Fruit fly (Drosophila melanogaster) whole organism, pupa: ENCODE data around the gene CG31195.
A peak's percentile ranks its signal among the peaks of the same experiment; 100 is the strongest.

ENCODE experiments used
- CG10348 ChIP-seq: fragments of 200-800 bp; sonication (Bioruptor generic); IDR thresholded peaks from 2 replicates; pipeline ENCODE4 v1.3.6; 2022; ENCODE audit warnings: missing biosample characterization, missing genetic modification characterization
- CG12605 ChIP-seq: fragments of 200-800 bp; sonication (Bioruptor generic); IDR thresholded peaks from 2 replicates; pipeline ENCODE4 v1.3.6; 2022; ENCODE audit warnings: missing biosample characterization, missing genetic modification characterization
- CG13204 ChIP-seq: fragments of 200-800 bp; sonication (Bioruptor generic); optimal IDR thresholded peaks from 2 replicates; lab custom pipeline; 2018; ENCODE audit warnings: missing biosample characterization, mild to moderate bottlenecking, missing genetic modification characterization, moderate library complexity
- CG14655 ChIP-seq: fragments of 200-800 bp; sonication (Bioruptor generic); optimal IDR thresholded peaks from 3 replicates; lab custom pipeline; 2017; ENCODE audit warnings: mild to moderate bottlenecking, missing biosample characterization, missing genetic modification reagents, missing genetic modification characterization
- CG15710 ChIP-seq: fragments of 200-800 bp; sonication (Bioruptor generic); optimal IDR thresholded peaks from 2 replicates; lab custom pipeline; 2018; ENCODE audit warnings: missing biosample characterization, mild to moderate bottlenecking, missing genetic modification characterization, moderate library complexity
- CG17806 ChIP-seq: fragments of 200-800 bp; sonication (Bioruptor generic); optimal IDR thresholded peaks from 2 replicates; lab custom pipeline; 2018; ENCODE audit warnings: missing biosample characterization, mild to moderate bottlenecking, missing genetic modification characterization, moderate library complexity
- CG32121 ChIP-seq: fragments of 200-800 bp; sonication (Bioruptor generic); IDR thresholded peaks from 2 replicates; pipeline ENCODE4 v1.3.6; 2022; ENCODE audit warnings: missing biosample characterization, missing genetic modification characterization
- CG34367 ChIP-seq: fragments of 200-800 bp; sonication (Bioruptor generic); optimal IDR thresholded peaks from 2 replicates; lab custom pipeline; 2018; ENCODE audit warnings: missing biosample characterization, mild to moderate bottlenecking, missing genetic modification characterization
- CG4496 ChIP-seq: fragments of 200-800 bp; sonication (Bioruptor generic); IDR thresholded peaks from 3 replicates; pipeline ENCODE4 v1.3.6; 2022; ENCODE audit warnings: missing biosample characterization, missing genetic modification characterization
- CG8159 ChIP-seq: fragments of 200-800 bp; sonication (Bioruptor generic); optimal IDR thresholded peaks from 3 replicates; lab custom pipeline; 2018; ENCODE audit warnings: missing biosample characterization, mild to moderate bottlenecking, missing genetic modification characterization, moderate library complexity
- CG8301 ChIP-seq: fragments of 200-800 bp; sonication (Bioruptor generic); optimal IDR thresholded peaks from 2 replicates; lab custom pipeline; 2018; ENCODE audit warnings: missing biosample characterization, mild to moderate bottlenecking, missing genetic modification characterization
- CG9948 ChIP-seq: fragments of 200-800 bp; sonication (Bioruptor generic); optimal IDR thresholded peaks from 2 replicates; lab custom pipeline; 2018; ENCODE audit warnings: missing biosample characterization, mild to moderate bottlenecking, missing genetic modification characterization, moderate library complexity
- D1 ChIP-seq: fragments of 200-800 bp; sonication (Bioruptor generic); optimal IDR thresholded peaks from 2 replicates; lab custom pipeline; 2018; ENCODE audit warnings: missing biosample characterization, mild to moderate bottlenecking, missing genetic modification characterization, moderate library complexity
- EcR ChIP-seq: fragments of 200-800 bp; sonication (Bioruptor generic); optimal IDR thresholded peaks from 3 replicates; lab custom pipeline; 2019; ENCODE audit warnings: missing biosample characterization, missing genetic modification characterization, mild to moderate bottlenecking, moderate library complexity, missing genetic modification reagents
- Ets98B ChIP-seq: fragments of 200-800 bp; sonication (Bioruptor generic); IDR thresholded peaks from 2 replicates; pipeline ENCODE4 v1.3.6; 2022; ENCODE audit warnings: missing biosample characterization, missing genetic modification characterization
- Pif1A ChIP-seq: fragments of 200-800 bp; sonication (Bioruptor generic); optimal IDR thresholded peaks from 3 replicates; lab custom pipeline; 2016; ENCODE audit warnings: missing biosample characterization, missing genetic modification characterization
- Pif1B ChIP-seq: fragments of 200-800 bp; sonication (Bioruptor generic); optimal IDR thresholded peaks from 3 replicates; lab custom pipeline; 2016; ENCODE audit warnings: missing biosample characterization, missing genetic modification characterization
- Snoo ChIP-seq: fragments of 200-800 bp; sonication (Bioruptor generic); optimal IDR thresholded peaks from 3 replicates; lab custom pipeline; 2017; ENCODE audit warnings: missing biosample characterization, mild to moderate bottlenecking, missing genetic modification characterization, inconsistent platforms
- fd96Ca ChIP-seq: fragments of 200-800 bp; sonication (Bioruptor generic); IDR thresholded peaks from 3 replicates; pipeline ENCODE4 v1.3.6; 2022; ENCODE audit warnings: missing biosample characterization, missing genetic modification characterization
- gl ChIP-seq: fragments of 200-800 bp; sonication (Bioruptor generic); optimal IDR thresholded peaks from 2 replicates; lab custom pipeline; 2018; ENCODE audit warnings: missing biosample characterization, mild to moderate bottlenecking, missing genetic modification characterization
- rn ChIP-seq: fragments of 200-800 bp; sonication (Bioruptor generic); IDR thresholded peaks from 2 replicates; pipeline ENCODE4 v1.3.6; 2022; ENCODE audit warnings: missing biosample characterization, missing genetic modification characterization

The CG31195 gene

dm6 chr3R:20772543-20772942, 10.4 kb upstream of the CG31195 start, which contains the start of gene Takl1:
Takl1 (minus strand) TSS chr3R:20772601.
- TF ChIP-seq CG12605 (GFP tag; lab: Robert Waterston, UW) (no peak), Pif1A (GFP tag; lab: Kevin White, UChicago) (no peak), D1 (tag; lab: Kevin White, UChicago) (no peak), CG32121 (no peak), rn (GFP tag; lab: Robert Waterston, UW) (no peak), CG15710 (tag; lab: Kevin White, UChicago) (no peak), CG4496 (GFP tag; lab: Robert Waterston, UW) (no peak), EcR (GFP tag; lab: Kevin White, UChicago) (no peak), CG13204 (GFP tag; lab: Kevin White, UChicago) (no peak), CG10348 (GFP tag; lab: Robert Waterston, UW) (no peak), CG9948 (tag; lab: Kevin White, UChicago) (no peak), Snoo (tag; lab: Kevin White, UChicago) (no peak), CG34367 (tag; lab: Kevin White, UChicago) (no peak), CG8159 (tag; lab: Kevin White, UChicago) (no peak), CG8301 (tag; lab: Kevin White, UChicago) (no peak), Pif1B (no peak), fd96Ca (GFP tag; lab: Robert Waterston, UW) (no peak), Ets98B (no peak)
- TF ChIP-seq, all 21 proteins: peak for 0

DNA sequence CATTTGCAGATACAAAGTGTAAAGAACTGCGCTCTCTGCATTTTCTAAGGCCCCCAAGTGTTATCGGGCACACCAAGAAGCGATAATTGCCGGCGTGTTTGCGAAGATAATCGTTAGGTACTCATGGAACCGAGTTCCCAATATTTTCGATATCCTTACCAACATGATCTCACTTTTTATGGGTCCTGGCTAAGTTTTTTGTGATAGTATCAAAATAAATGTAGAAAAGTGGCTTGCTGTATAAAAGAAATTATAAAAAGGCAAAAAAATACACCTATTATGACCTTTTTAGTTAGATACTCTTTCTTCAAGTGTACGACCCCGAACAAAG, 4.0 kb upstream of the CG31195 start:
- no peak for TF ChIP-seq CG4496 (GFP tag; lab: Robert Waterston, UW)
- no peak for TF ChIP-seq Pif1A (GFP tag; lab: Kevin White, UChicago)
- no peak for TF ChIP-seq D1 (tag; lab: Kevin White, UChicago)
- TF ChIP-seq CG12605 (GFP tag; lab: Robert Waterston, UW), result no peak

DNA sequence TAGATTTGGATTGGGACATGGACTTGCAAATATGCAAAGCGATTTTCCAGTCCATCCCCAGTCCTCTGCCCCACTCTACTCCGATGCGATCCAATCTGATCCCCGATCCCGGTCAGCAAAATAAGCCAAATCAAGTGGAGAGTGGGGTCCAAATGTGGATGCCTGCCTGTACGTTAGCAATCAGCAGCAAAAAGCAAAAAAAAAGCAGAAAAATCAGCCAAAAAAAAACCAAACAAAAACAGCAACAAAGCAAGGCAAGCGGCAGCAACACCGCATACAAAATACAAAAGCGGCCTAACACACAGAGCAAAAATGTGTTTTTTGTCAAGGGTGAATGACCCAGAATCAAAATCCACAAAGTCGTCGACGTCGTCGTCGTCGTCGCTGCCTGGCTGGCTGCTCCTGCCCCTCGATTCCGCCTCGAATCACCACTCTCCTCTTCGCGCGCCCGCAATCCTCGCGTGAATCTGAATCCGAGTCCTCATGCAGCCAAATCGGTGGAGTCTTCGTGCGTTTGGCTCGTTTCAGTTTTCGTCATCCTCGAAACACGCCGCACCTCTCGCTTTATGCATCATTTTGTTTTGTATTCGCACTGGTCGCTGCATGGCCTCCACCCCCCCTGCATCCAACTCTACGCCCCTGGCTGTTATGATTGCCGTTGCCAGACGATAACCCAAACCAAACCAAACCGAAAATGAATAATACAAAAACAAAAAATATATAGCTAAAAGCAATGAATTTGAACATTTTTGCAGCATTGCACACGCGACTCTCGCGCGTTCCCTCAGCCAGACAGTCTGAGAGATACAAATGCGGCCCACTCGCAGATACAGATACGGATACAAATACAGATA, 3.4 kb upstream of the CG31195 start:
- no peak for TF ChIP-seq CG13204 (GFP tag; lab: Kevin White, UChicago)
- TF ChIP-seq CG15710 (tag; lab: Kevin White, UChicago), result no peak
- peak; percentile 47 for TF ChIP-seq Snoo (tag; lab: Kevin White, UChicago)
- no peak for TF ChIP-seq D1 (tag; lab: Kevin White, UChicago)
- peak; percentile 32; the same call in 2 of the 3 replicates for TF ChIP-seq fd96Ca (GFP tag; lab: Robert Waterston, UW)
- peak; percentile 16; the same call in 1 of the 3 replicates for TF ChIP-seq CG4496 (GFP tag; lab: Robert Waterston, UW)
- TF ChIP-seq CG12605 (GFP tag; lab: Robert Waterston, UW), result peak; percentile 76
- TF ChIP-seq CG8159 (tag; lab: Kevin White, UChicago), result no peak
- no peak for TF ChIP-seq gl (tag; lab: Kevin White, UChicago)
- no peak for TF ChIP-seq CG17806 (tag; lab: Kevin White, UChicago)
- TF ChIP-seq rn (GFP tag; lab: Robert Waterston, UW), result no peak
- no peak for TF ChIP-seq Pif1B
- no peak for TF ChIP-seq CG34367 (tag; lab: Kevin White, UChicago)
- TF ChIP-seq EcR (GFP tag; lab: Kevin White, UChicago), result peak; percentile 30
- TF ChIP-seq CG10348 (GFP tag; lab: Robert Waterston, UW), result 0 out of 2 replicates have a peak, but pooled peaks have one; percentile 33
- peak; percentile 37 for TF ChIP-seq CG14655 (GFP tag; lab: Kevin White, UChicago)
- peak; percentile 46 for TF ChIP-seq Ets98B
- TF ChIP-seq Pif1A (GFP tag; lab: Kevin White, UChicago), result no peak
- peak; percentile 61; the same call in 1 of the 2 replicates for TF ChIP-seq CG32121
- TF ChIP-seq CG9948 (tag; lab: Kevin White, UChicago), result no peak
- no peak for TF ChIP-seq CG8301 (tag; lab: Kevin White, UChicago)

- TF ChIP-seq CG8159 (tag; lab: Kevin White, UChicago), result peak; percentile 78
- TF ChIP-seq CG12605 (GFP tag; lab: Robert Waterston, UW), result 0 out of 2 replicates have a peak, but pooled peaks have one; percentile 49
- TF ChIP-seq CG15710 (tag; lab: Kevin White, UChicago), result peak; percentile 54
- TF ChIP-seq CG4496 (GFP tag; lab: Robert Waterston, UW), result peak; percentile 67; the same call in 1 of the 3 replicates
- TF ChIP-seq CG17806 (tag; lab: Kevin White, UChicago), result peak; percentile 43
- no peak for TF ChIP-seq rn (GFP tag; lab: Robert Waterston, UW)
- peak; percentile 77 for TF ChIP-seq CG8301 (tag; lab: Kevin White, UChicago)
- TF ChIP-seq gl (tag; lab: Kevin White, UChicago), result peak; percentile 61
- TF ChIP-seq Ets98B, result peak; percentile 51
- peak; percentile 70 for TF ChIP-seq D1 (tag; lab: Kevin White, UChicago)
- TF ChIP-seq CG13204 (GFP tag; lab: Kevin White, UChicago), result no peak
- TF ChIP-seq fd96Ca (GFP tag; lab: Robert Waterston, UW), result no peak
- TF ChIP-seq CG34367 (tag; lab: Kevin White, UChicago), result peak; percentile 26
- TF ChIP-seq Snoo (tag; lab: Kevin White, UChicago), result peak; percentile 62
- TF ChIP-seq CG9948 (tag; lab: Kevin White, UChicago), result peak; percentile 55
- peak; percentile 71 for TF ChIP-seq CG14655 (GFP tag; lab: Kevin White, UChicago)
- no peak for TF ChIP-seq EcR (GFP tag; lab: Kevin White, UChicago)
- peak; percentile 81 for TF ChIP-seq CG32121
- TF ChIP-seq Pif1B, result peak; percentile 64
- TF ChIP-seq CG10348 (GFP tag; lab: Robert Waterston, UW), result no peak
- peak; percentile 71 for TF ChIP-seq Pif1A (GFP tag; lab: Kevin White, UChicago)
- TF ChIP-seq, all 21 proteins: peak for 16
These were observed 1.9 kb upstream of the CG31195 start for dm6 chr3R:20764058-20764457.

- TF ChIP-seq CG9948 (tag; lab: Kevin White, UChicago), result no peak
- no peak for TF ChIP-seq CG8159 (tag; lab: Kevin White, UChicago)
- no peak for TF ChIP-seq CG17806 (tag; lab: Kevin White, UChicago)
- no peak for TF ChIP-seq Pif1A (GFP tag; lab: Kevin White, UChicago)
- no peak for TF ChIP-seq Snoo (tag; lab: Kevin White, UChicago)
- TF ChIP-seq gl (tag; lab: Kevin White, UChicago), result no peak
- no peak for TF ChIP-seq CG10348 (GFP tag; lab: Robert Waterston, UW)
- no peak for TF ChIP-seq Ets98B
- no peak for TF ChIP-seq CG32121
- no peak for TF ChIP-seq D1 (tag; lab: Kevin White, UChicago)
- no peak for TF ChIP-seq CG14655 (GFP tag; lab: Kevin White, UChicago)
- TF ChIP-seq CG34367 (tag; lab: Kevin White, UChicago), result no peak
These were observed 5.7 kb downstream of the CG31195 start, which contains the start of gene Syp for dm6 chr3R:20756429-20756828. Syp (plus strand) TSS chr3R:20756729.
